Worm (Caenorhabditis elegans) whole organism, mixed stage, embryonic: ENCODE measurements around the gene Y102A5C.2.

Experiments
- ces-1 ChIP-seq: fragments of 150-350 bp; optimal IDR thresholded peaks from 2 replicates; lab custom pipeline; 2014; ENCODE audit warnings: missing biosample characterization, missing genetic modification reagents, missing genetic modification characterization
- drap-1 ChIP-seq: fragments of 200-800 bp; sonication (Bioruptor generic); optimal IDR thresholded peaks from 3 replicates; lab custom pipeline; 2018; ENCODE audit warnings: mild to moderate bottlenecking, missing genetic modification characterization, missing compliant biosample characterization
- flh-1 ChIP-seq: fragments of 200-800 bp; sonication (Bioruptor generic); optimal IDR thresholded peaks from 2 replicates; lab custom pipeline; 2018; ENCODE audit warnings: mild to moderate bottlenecking, missing genetic modification characterization, moderate library complexity, missing compliant biosample characterization
- mls-2 ChIP-seq: sonication (generic microtip); optimal IDR thresholded peaks from 2 replicates; lab custom pipeline; 2016; ENCODE audit warnings: mild to moderate bottlenecking, missing genetic modification characterization, moderate library complexity, missing compliant biosample characterization
- nhr-12 ChIP-seq: fragments of 150-350 bp; optimal IDR thresholded peaks from 2 replicates; lab custom pipeline; 2014; ENCODE audit warnings: missing biosample characterization, missing genetic modification characterization
- nhr-237 ChIP-seq: fragments of 150-350 bp; optimal IDR thresholded peaks from 2 replicates; lab custom pipeline; 2014; ENCODE audit warnings: missing biosample characterization, missing genetic modification characterization
- nhr-28 ChIP-seq: fragments of 150-350 bp; optimal IDR thresholded peaks from 2 replicates; lab custom pipeline; 2014; ENCODE audit warnings: missing biosample characterization, missing genetic modification characterization
- nhr-76 ChIP-seq: sonication (generic microtip); optimal IDR thresholded peaks from 2 replicates; lab custom pipeline; 2017; ENCODE audit warnings: missing biosample characterization, missing genetic modification characterization
- pha-4 ChIP-seq: fragments of 150-350 bp; optimal IDR thresholded peaks from 2 replicates; lab custom pipeline; 2018; ENCODE audit warnings: missing biosample characterization, missing genetic modification reagents, missing genetic modification characterization
- snpc-4 ChIP-seq: fragments of 150-350 bp; optimal IDR thresholded peaks from 2 replicates; lab custom pipeline; 2014; ENCODE audit warnings: missing biosample characterization, missing genetic modification characterization
- sptf-1 ChIP-seq: sonication (generic microtip); optimal IDR thresholded peaks from 2 replicates; lab custom pipeline; 2017; ENCODE audit warnings: mild to moderate bottlenecking, missing genetic modification characterization, moderate library complexity, missing compliant biosample characterization
- unc-120 ChIP-seq: sonication (generic microtip); optimal IDR thresholded peaks from 2 replicates; lab custom pipeline; 2017; ENCODE audit warnings: missing genetic modification characterization, missing compliant biosample characterization; ENCODE audit not compliant: poor library complexity, severe bottlenecking
- unc-39 ChIP-seq: fragments of 150-350 bp; optimal IDR thresholded peaks from 2 replicates; lab custom pipeline; 2014; ENCODE audit warnings: missing biosample characterization, missing genetic modification characterization

- TF ChIP-seq flh-1 (GFP tag; lab: Kevin White, UChicago): no peak
- no peak for TF ChIP-seq ces-1
- no peak for TF ChIP-seq nhr-12 (tag; lab: Kevin White, UChicago)
- TF ChIP-seq pha-4 (tag; lab: Kevin White, UChicago): no peak
- TF ChIP-seq nhr-237 (tag; lab: Kevin White, UChicago): no peak
- no peak for TF ChIP-seq unc-39 (tag; lab: Kevin White, UChicago)
- TF ChIP-seq unc-120 (tag; lab: Kevin White, UChicago): no peak
- no peak for TF ChIP-seq drap-1
- no peak for TF ChIP-seq sptf-1 (tag; lab: Kevin White, UChicago)
- no peak for TF ChIP-seq nhr-76 (tag; lab: Kevin White, UChicago)
- TF ChIP-seq nhr-28 (tag; lab: Kevin White, UChicago): no peak
- no peak for TF ChIP-seq snpc-4 (tag; lab: Kevin White, UChicago)
- no peak for TF ChIP-seq mls-2
Observed at ce11 chrV:16911934-16912333, 6.6 kb upstream of the Y102A5C.2 start, which contains the start of gene nhr-116.
